Worm (Caenorhabditis elegans) whole organism, late embryonic: ENCODE data around the gene Y37E11AM.2.

ENCODE experiments used
- Y22D7AL.16 ChIP-seq: sonication (generic microtip); optimal IDR thresholded peaks from 2 replicates; lab custom pipeline; 2016; ENCODE audit warnings: missing genetic modification characterization, missing compliant biosample characterization
- ahr-1 ChIP-seq: sonication (generic microtip); optimal IDR thresholded peaks from 2 replicates; lab custom pipeline; 2016; ENCODE audit warnings: missing genetic modification characterization, missing compliant biosample characterization
- ama-1 ChIP-seq: fragments of 150-350 bp; optimal IDR thresholded peaks from 2 replicates; lab custom pipeline; 2014
- ceh-14 ChIP-seq: sonication (generic microtip); optimal IDR thresholded peaks from 2 replicates; lab custom pipeline; 2016; ENCODE audit warnings: missing genotype, missing genetic modification characterization, missing compliant biosample characterization
- ceh-18 ChIP-seq: sonication (generic microtip); optimal IDR thresholded peaks from 2 replicates; lab custom pipeline; 2016; ENCODE audit warnings: missing genetic modification characterization, missing compliant biosample characterization
- ceh-19 ChIP-seq: fragments of 200-800 bp; sonication (Bioruptor generic); optimal IDR thresholded peaks from 2 replicates; lab custom pipeline; 2018; ENCODE audit warnings: mild to moderate bottlenecking, missing genetic modification characterization, missing compliant biosample characterization
- ceh-2 ChIP-seq: sonication (generic microtip); optimal IDR thresholded peaks from 2 replicates; lab custom pipeline; 2016; ENCODE audit warnings: missing genotype, missing genetic modification characterization, missing compliant biosample characterization
- ceh-24 ChIP-seq: sonication (generic microtip); optimal IDR thresholded peaks from 2 replicates; lab custom pipeline; 2016; ENCODE audit warnings: mild to moderate bottlenecking, missing genetic modification characterization, missing compliant biosample characterization
- ceh-30 ChIP-seq: fragments of 150-350 bp; optimal IDR thresholded peaks from 2 replicates; lab custom pipeline; 2014; ENCODE audit warnings: missing biosample characterization, missing genetic modification characterization
- ceh-31 ChIP-seq: sonication (generic microtip); optimal IDR thresholded peaks from 2 replicates; lab custom pipeline; 2016; ENCODE audit warnings: missing genetic modification characterization, missing compliant biosample characterization
- ceh-48 ChIP-seq: sonication (generic microtip); optimal IDR thresholded peaks from 2 replicates; lab custom pipeline; 2016; ENCODE audit warnings: missing genetic modification characterization, inconsistent platforms, missing compliant biosample characterization
- ceh-6 ChIP-seq: fragments of 200-800 bp; sonication (Bioruptor generic); optimal IDR thresholded peaks from 2 replicates; lab custom pipeline; 2018; ENCODE audit warnings: mild to moderate bottlenecking, missing genetic modification characterization, missing compliant biosample characterization
- dmd-4 ChIP-seq: sonication (generic microtip); optimal IDR thresholded peaks from 2 replicates; lab custom pipeline; 2016; ENCODE audit warnings: borderline replicate concordance, missing genetic modification characterization, missing compliant biosample characterization
- dve-1 ChIP-seq: sonication (generic microtip); optimal IDR thresholded peaks from 2 replicates; lab custom pipeline; 2017; ENCODE audit warnings: antibody characterized with exemption, mild to moderate bottlenecking, missing genetic modification characterization, missing compliant biosample characterization
- elt-4 ChIP-seq: sonication (generic microtip); optimal IDR thresholded peaks from 2 replicates; lab custom pipeline; 2016; ENCODE audit warnings: missing genetic modification characterization, missing compliant biosample characterization
- fax-1 ChIP-seq: sonication (generic microtip); optimal IDR thresholded peaks from 2 replicates; lab custom pipeline; 2016; ENCODE audit warnings: missing genotype, missing genetic modification characterization, missing compliant biosample characterization
- fkh-6 ChIP-seq: sonication (generic microtip); optimal IDR thresholded peaks from 2 replicates; lab custom pipeline; 2016; ENCODE audit warnings: missing genetic modification characterization, missing compliant biosample characterization
- hlh-13 ChIP-seq: fragments of 200-800 bp; sonication (Bioruptor generic); optimal IDR thresholded peaks from 2 replicates; lab custom pipeline; 2018; ENCODE audit warnings: mild to moderate bottlenecking, missing genetic modification characterization, missing compliant biosample characterization
- hlh-30 ChIP-seq: sonication (generic microtip); optimal IDR thresholded peaks from 2 replicates; lab custom pipeline; 2017; ENCODE audit warnings: antibody characterized with exemption, missing genetic modification characterization, missing compliant biosample characterization; ENCODE audit not compliant: insufficient read depth
- hlh-6 ChIP-seq: sonication (generic microtip); optimal IDR thresholded peaks from 2 replicates; lab custom pipeline; 2016; ENCODE audit warnings: missing genotype, missing genetic modification characterization, missing compliant biosample characterization
- lin-11 ChIP-seq: fragments of 200-800 bp; sonication (Bioruptor generic); optimal IDR thresholded peaks from 2 replicates; lab custom pipeline; 2018; ENCODE audit warnings: mild to moderate bottlenecking, missing genetic modification characterization, missing compliant biosample characterization
- mec-3 ChIP-seq: sonication (generic microtip); optimal IDR thresholded peaks from 2 replicates; lab custom pipeline; 2016; ENCODE audit warnings: borderline replicate concordance, missing genetic modification characterization, missing compliant biosample characterization
- nfya-1 ChIP-seq: sonication (generic microtip); optimal IDR thresholded peaks from 2 replicates; lab custom pipeline; 2017; ENCODE audit warnings: missing genetic modification characterization, mild to moderate bottlenecking, missing compliant biosample characterization, antibody characterized with exemption, moderate library complexity
- npax-4 ChIP-seq: sonication (generic microtip); optimal IDR thresholded peaks from 2 replicates; lab custom pipeline; 2016; ENCODE audit warnings: missing genetic modification characterization, missing compliant biosample characterization
- odd-2 ChIP-seq: sonication (generic microtip); optimal IDR thresholded peaks from 2 replicates; lab custom pipeline; 2017; ENCODE audit warnings: antibody characterized with exemption, mild to moderate bottlenecking, missing genetic modification characterization, missing compliant biosample characterization
- pha-4 ChIP-seq: fragments of 150-350 bp; optimal IDR thresholded peaks from 2 replicates; lab custom pipeline; 2018; ENCODE audit warnings: missing biosample characterization, missing genetic modification reagents, missing genetic modification characterization
- pqm-1 ChIP-seq: sonication (generic microtip); optimal IDR thresholded peaks from 2 replicates; lab custom pipeline; 2016; ENCODE audit warnings: missing genetic modification characterization, missing compliant biosample characterization
- pros-1 ChIP-seq: fragments of 150-350 bp; optimal IDR thresholded peaks from 2 replicates; lab custom pipeline; 2014; ENCODE audit warnings: missing biosample characterization, missing genetic modification reagents, missing genetic modification characterization
- ref-2 ChIP-seq: sonication (generic microtip); optimal IDR thresholded peaks from 2 replicates; lab custom pipeline; 2016; ENCODE audit warnings: missing genetic modification characterization, missing compliant biosample characterization
- rnt-1 ChIP-seq: sonication (generic microtip); optimal IDR thresholded peaks from 2 replicates; lab custom pipeline; 2016; ENCODE audit warnings: missing genetic modification characterization, missing compliant biosample characterization
- sox-4 ChIP-seq: sonication (generic microtip); optimal IDR thresholded peaks from 2 replicates; lab custom pipeline; 2017; ENCODE audit warnings: mild to moderate bottlenecking, missing genetic modification characterization, inconsistent platforms, missing compliant biosample characterization
- syd-9 ChIP-seq: sonication (generic microtip); optimal IDR thresholded peaks from 2 replicates; lab custom pipeline; 2016; ENCODE audit warnings: mild to moderate bottlenecking, missing genetic modification characterization, moderate library complexity, missing compliant biosample characterization
- tbx-2 ChIP-seq: sonication (generic microtip); optimal IDR thresholded peaks from 2 replicates; lab custom pipeline; 2016; ENCODE audit warnings: missing genetic modification characterization, missing compliant biosample characterization
- tbx-7 ChIP-seq: sonication (generic microtip); optimal IDR thresholded peaks from 2 replicates; lab custom pipeline; 2016; ENCODE audit warnings: missing genotype, missing genetic modification characterization, missing compliant biosample characterization
- unc-3 ChIP-seq, 2 experiments: fragments of 200-800 bp in 1 of 2; sonication (Bioruptor generic) in 1 of 2; sonication (generic microtip) in 1 of 2; conservative IDR thresholded peaks in 1 of 2; optimal IDR thresholded peaks in 1 of 2; 2 replicates each; pipeline versions ENCODE4 v1.3.6 to Lab custom; 2016 to 2022; ENCODE audit warnings: missing compliant biosample characterization in 2 of 2, missing genetic modification characterization in 2 of 2, missing genetic modification reagents in 1 of 2
- unc-42 ChIP-seq: sonication (generic microtip); optimal IDR thresholded peaks from 2 replicates; lab custom pipeline; 2016; ENCODE audit warnings: missing genotype, missing genetic modification characterization, missing compliant biosample characterization
- unc-55 ChIP-seq: sonication (generic microtip); optimal IDR thresholded peaks from 2 replicates; lab custom pipeline; 2017; ENCODE audit warnings: missing biosample characterization, missing genetic modification reagents, missing genetic modification characterization
- unc-86 ChIP-seq: sonication (generic microtip); optimal IDR thresholded peaks from 2 replicates; lab custom pipeline; 2016; ENCODE audit warnings: missing genetic modification characterization, missing compliant biosample characterization

Y37E11AM.2 gene

DNA sequence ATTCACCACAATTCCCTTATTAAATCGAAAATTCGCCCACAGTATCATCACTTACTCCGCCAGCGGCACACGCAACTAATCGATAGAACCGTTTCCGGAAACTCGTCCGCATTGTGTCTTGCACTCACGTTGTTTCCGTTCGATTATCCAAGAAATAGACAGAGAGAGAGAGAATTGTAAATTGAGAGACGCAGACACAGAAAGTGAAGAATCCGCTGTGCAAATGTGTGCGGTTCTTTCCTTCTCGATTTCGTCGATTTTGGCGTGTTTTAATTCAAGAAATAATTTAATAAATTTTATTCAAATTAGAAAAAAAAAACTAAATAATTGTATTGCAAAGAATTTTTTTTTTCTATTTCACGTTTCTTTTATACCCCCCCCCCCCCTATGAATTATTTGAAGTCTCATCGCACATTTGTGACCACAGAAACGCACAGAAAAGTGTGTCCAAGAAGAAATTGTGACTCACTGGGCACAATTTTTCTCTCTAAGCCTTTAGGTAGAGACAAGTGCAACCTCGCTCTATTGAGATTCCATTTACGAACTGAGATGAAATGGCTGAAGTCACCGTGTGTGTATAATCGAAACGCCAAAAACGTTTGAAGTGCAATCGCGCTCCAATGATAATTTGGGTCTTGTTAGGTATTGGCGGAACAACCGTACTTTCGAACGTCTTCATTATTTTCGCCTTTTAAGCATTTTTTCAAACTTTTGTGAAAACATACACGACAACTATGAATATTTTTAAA, 13.6 kb upstream of the Y37E11AM.2 start, which contains the start of gene nape-2:
Gene nape-2, minus strand, starts transcription at position 271 of the 749 bp plus-strand sequence.
- TF ChIP-seq ceh-48 (tag; lab: Kevin White, UChicago) (peak; percentile 34), lin-11 (no peak), ceh-31 (tag; lab: Kevin White, UChicago) (peak; percentile 3)

DNA sequence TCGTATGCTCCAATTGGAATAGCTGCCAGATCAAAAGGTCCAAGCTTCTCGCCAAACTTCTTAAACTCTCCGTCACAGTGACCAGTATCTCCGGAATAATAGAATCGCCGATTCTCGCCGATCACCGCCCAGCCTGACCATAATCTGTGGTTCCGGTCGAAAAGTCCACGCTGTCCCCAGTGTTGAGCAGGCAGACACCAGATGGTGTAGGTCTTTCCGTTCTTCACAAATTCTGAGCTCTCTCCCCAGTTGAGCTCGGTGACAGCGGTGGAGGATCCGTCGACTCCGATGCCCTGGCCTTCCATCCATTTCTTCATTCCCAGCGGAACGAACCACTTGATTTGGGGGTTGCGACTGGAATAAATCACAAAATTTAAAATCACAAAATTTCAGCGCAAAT, 11.0 kb upstream of the Y37E11AM.2 start:
- TF ChIP-seq unc-3 (GFP tag; conservative IDR thresholded peaks at IDR 0.05; lab: Robert Waterston, UW) = no peak
- TF ChIP-seq unc-3 (tag; optimal IDR thresholded peaks at IDR 0.05; lab: Kevin White, UChicago) = no peak
- TF ChIP-seq hlh-6 (tag; lab: Kevin White, UChicago) = no peak
- TF ChIP-seq ceh-19 (GFP tag; lab: Kevin White, UChicago) = no peak
- TF ChIP-seq tbx-7 (tag; lab: Kevin White, UChicago) = no peak
- TF ChIP-seq ceh-6 (GFP tag; lab: Kevin White, UChicago) = no peak
- TF ChIP-seq, all 69 proteins: peak for 0

DNA sequence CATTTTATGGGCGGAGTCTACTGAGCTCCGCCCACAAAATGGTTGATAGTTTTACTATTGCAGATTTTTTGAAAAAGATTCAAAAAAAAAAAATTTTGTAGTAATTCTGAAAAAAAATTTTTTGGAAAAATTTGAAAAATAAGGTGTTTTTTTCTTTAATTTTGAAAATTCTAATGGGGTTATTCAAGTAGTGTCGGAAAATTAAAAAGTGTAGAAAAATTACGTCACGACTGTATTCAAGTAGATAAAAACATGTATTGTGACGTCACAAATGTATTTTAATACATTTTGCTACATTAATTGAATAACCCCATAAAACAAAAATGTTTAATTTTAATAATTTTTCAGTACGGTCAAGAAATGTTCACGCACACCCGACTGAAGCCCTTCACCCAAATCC, 8.0 kb upstream of the Y37E11AM.2 start:
- TF ChIP-seq pha-4 = no peak
- no peak for TF ChIP-seq unc-86 (tag; lab: Kevin White, UChicago)
- no peak for TF ChIP-seq syd-9 (tag; lab: Kevin White, UChicago)
- no peak for TF ChIP-seq nfya-1
- no peak for TF ChIP-seq sox-4 (tag; lab: Kevin White, UChicago)
- TF ChIP-seq rnt-1 (tag; lab: Kevin White, UChicago) = no peak
- no peak for TF ChIP-seq fkh-6 (tag; lab: Kevin White, UChicago)
- no peak for TF ChIP-seq unc-3 (GFP tag; conservative IDR thresholded peaks at IDR 0.05; lab: Robert Waterston, UW)
- TF ChIP-seq unc-3 (tag; optimal IDR thresholded peaks at IDR 0.05; lab: Kevin White, UChicago) = no peak
- TF ChIP-seq hlh-30 (tag; lab: Kevin White, UChicago) = no peak
- no peak for TF ChIP-seq ahr-1 (tag; lab: Kevin White, UChicago)
- no peak for TF ChIP-seq ceh-18 (tag; lab: Kevin White, UChicago)
- TF ChIP-seq tbx-2 (tag; lab: Kevin White, UChicago) = no peak
- TF ChIP-seq ceh-19 (GFP tag; lab: Kevin White, UChicago) = no peak
- TF ChIP-seq ref-2 (tag; lab: Kevin White, UChicago) = no peak
- no peak for TF ChIP-seq tbx-7 (tag; lab: Kevin White, UChicago)
- no peak for TF ChIP-seq hlh-13 (GFP tag; lab: Kevin White, UChicago)
- no peak for TF ChIP-seq elt-4 (tag; lab: Kevin White, UChicago)
- TF ChIP-seq npax-4 = no peak
- no peak for TF ChIP-seq Y22D7AL.16
- no peak for TF ChIP-seq pros-1 (tag; lab: Kevin White, UChicago)

DNA sequence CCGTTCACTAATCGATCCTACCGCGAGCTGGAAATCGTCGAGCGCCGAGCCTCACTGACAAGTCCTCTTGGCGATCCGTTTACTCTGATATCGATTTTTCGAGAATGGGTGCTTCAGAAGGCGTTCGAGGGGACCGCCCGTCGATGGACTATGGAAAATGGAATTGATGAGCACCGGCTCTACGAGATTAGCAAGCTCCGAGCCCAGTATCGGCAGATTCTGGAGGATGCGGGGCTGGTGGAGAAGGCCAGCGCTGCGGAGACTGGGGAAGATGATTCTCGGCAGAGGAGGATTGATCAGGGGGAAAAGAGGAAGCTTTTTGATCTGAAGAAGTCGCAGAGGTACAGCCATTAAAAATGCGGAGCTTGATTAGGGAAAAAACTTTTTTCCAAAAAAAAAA, 6.2 kb upstream of the Y37E11AM.2 start:
- no peak for TF ChIP-seq ceh-48 (tag; lab: Kevin White, UChicago)
- TF ChIP-seq elt-4 (tag; lab: Kevin White, UChicago) = peak; percentile 67

DNA sequence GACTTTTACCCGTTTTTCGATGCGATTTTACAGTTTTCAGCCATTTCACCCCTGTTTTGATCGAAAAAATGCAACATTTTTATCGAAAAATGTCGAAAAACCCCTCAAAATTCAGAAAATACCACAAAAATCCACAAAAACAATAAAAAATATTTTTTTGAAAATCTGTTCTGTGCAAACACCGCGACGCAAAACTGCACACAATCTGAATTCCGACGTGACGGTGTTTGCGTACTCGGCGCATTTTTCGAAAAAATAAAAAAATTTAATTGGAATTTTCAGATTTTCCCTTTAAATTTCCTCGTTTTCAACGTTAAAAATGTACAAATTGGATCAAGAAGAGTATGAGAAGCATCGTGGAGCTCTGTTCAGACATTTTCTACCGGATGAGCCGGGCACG, 584 bp upstream of the Y37E11AM.2 start, which contains the start of gene smgl-2:
Gene smgl-2, plus strand, starts transcription at position 320 of the 400 bp plus-strand sequence.
- peak; percentile 62 for TF ChIP-seq unc-55 (GFP tag; lab: Kevin White, UChicago)
- no peak for TF ChIP-seq fax-1
- peak; percentile 7 for TF ChIP-seq unc-42 (tag; lab: Kevin White, UChicago)
- peak; percentile 68 for TF ChIP-seq nfya-1
- no peak for TF ChIP-seq pqm-1 (tag; lab: Kevin White, UChicago)

DNA sequence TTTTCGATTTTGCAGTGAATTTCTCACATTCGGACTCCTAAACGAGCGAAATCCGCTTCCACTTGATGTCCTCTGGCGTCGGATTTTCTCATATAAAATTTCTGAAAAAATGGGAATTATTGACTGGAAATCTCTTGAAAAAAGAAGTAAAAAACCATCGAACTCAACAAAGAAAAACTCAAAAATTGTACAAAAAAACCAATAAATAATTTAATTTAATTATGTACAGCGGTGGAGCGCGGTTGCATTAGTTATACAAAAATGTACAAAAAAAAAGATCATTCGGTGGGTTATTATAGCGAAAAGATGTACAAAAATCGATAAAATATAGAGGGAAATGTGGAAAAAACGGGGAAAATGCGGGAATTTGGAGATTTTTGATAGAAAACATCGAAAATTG, 2.6 kb downstream of the Y37E11AM.2 start, which contains the start of gene Y37E11AM.4:
Gene Y37E11AM.4, minus strand, starts transcription at position 101 of the 400 bp plus-strand sequence.
- TF ChIP-seq ceh-19 (GFP tag; lab: Kevin White, UChicago) (no peak), hlh-6 (tag; lab: Kevin White, UChicago) (no peak), mec-3 (no peak), ceh-2 (tag; lab: Kevin White, UChicago) (no peak), ama-1 (lab: Kevin White, UChicago) (no peak), dmd-4 (no peak), ceh-14 (tag; lab: Kevin White, UChicago) (no peak), hlh-13 (GFP tag; lab: Kevin White, UChicago) (no peak), ceh-24 (tag; lab: Kevin White, UChicago) (no peak), elt-4 (tag; lab: Kevin White, UChicago) (no peak), odd-2 (tag; lab: Kevin White, UChicago) (no peak), tbx-7 (tag; lab: Kevin White, UChicago) (no peak), ceh-30 (tag; lab: Kevin White, UChicago) (no peak), ceh-31 (tag; lab: Kevin White, UChicago) (no peak), fkh-6 (tag; lab: Kevin White, UChicago) (no peak), unc-86 (tag; lab: Kevin White, UChicago) (no peak), dve-1 (tag; lab: Kevin White, UChicago) (no peak)
